Fruit fly (Drosophila melanogaster): ENCODE results near the gene CG9555.

Gene CG9555

dm6 chr2L:8958046-8958497 lies 33.5 kb upstream of the CG9555 start (continued):
- TF ChIP-seq Sp1 (GFP tag; optimal IDR thresholded peaks at IDR 0.05), result no peak

dm6 chr2L:8959001-8959461 lies 32.5 kb upstream of the CG9555 start, which contains the start of gene CG31886:
Gene CG31886 (minus strand): TSS chr2L:8959051.
- TF ChIP-seq Dif (GFP tag; optimal IDR thresholded peaks at IDR 0.05; ENCODE audit: partially characterized antibody) (no peak), Jra (GFP tag; optimal IDR thresholded peaks at IDR 0.05) (no peak), Abd-B (GFP tag; optimal IDR thresholded peaks at IDR 0.05) (no peak), Hr78 (GFP tag; optimal IDR thresholded peaks at IDR 0.05) (no peak), Myc (optimal IDR thresholded peaks at IDR 0.05) (no peak), jim (GFP tag; optimal IDR thresholded peaks at IDR 0.05) (no peak), Vsx2 (GFP tag; optimal IDR thresholded peaks at IDR 0.05; ENCODE audit: partially characterized antibody) (no peak), dmrt93B (GFP tag; optimal IDR thresholded peaks at IDR 0.05) (no peak), psq (GFP tag; optimal IDR thresholded peaks at IDR 0.05) (no peak), brk (GFP tag; optimal IDR thresholded peaks at IDR 0.05) (no peak), ey (GFP tag; optimal IDR thresholded peaks at IDR 0.05) (no peak), rgr (GFP tag; optimal IDR thresholded peaks at IDR 0.05) (no peak), dsf (GFP tag; optimal IDR thresholded peaks at IDR 0.05; ENCODE audit: borderline replicate concordance) (no peak), Hr83 (GFP tag; optimal IDR thresholded peaks at IDR 0.05; ENCODE audit: poor library complexity, severe bottlenecking) (no peak), fru (GFP tag; optimal IDR thresholded peaks at IDR 0.05) (no peak), foxo (GFP tag; optimal IDR thresholded peaks at IDR 0.05) (no peak), GATAd (GFP tag; optimal IDR thresholded peaks at IDR 0.05) (no peak)

dm6 chr2L:8962254-8962653 lies 29.3 kb upstream of the CG9555 start, which contains the start of the genes CG9525 and CG32985:
Gene CG9525 (minus strand): TSS chr2L:8962354.
Gene CG32985 (plus strand): TSS chr2L:8962533.
- TF ChIP-seq sage (GFP tag; optimal IDR thresholded peaks at IDR 0.05) (no peak), CG9705 (GFP tag; optimal IDR thresholded peaks at IDR 0.05) (no peak), tai (GFP tag; optimal IDR thresholded peaks at IDR 0.05) (no peak), Mio (GFP tag; optimal IDR thresholded peaks at IDR 0.05) (no peak), GATAd (GFP tag; optimal IDR thresholded peaks at IDR 0.05) (no peak), Myc (optimal IDR thresholded peaks at IDR 0.05) (no peak), usp (GFP tag; optimal IDR thresholded peaks at IDR 0.05) (no peak), Abd-B (GFP tag; optimal IDR thresholded peaks at IDR 0.05) (no peak), CG32264 (GFP tag; optimal IDR thresholded peaks at IDR 0.05) (no peak), Hnf4 (GFP tag; optimal IDR thresholded peaks at IDR 0.05) (no peak), OdsH (GFP tag; optimal IDR thresholded peaks at IDR 0.05) (no peak), Rel (GFP tag; optimal IDR thresholded peaks at IDR 0.05) (no peak), Rel (tag; optimal IDR thresholded peaks at IDR 0.05) (no peak), dmrt93B (GFP tag; optimal IDR thresholded peaks at IDR 0.05) (no peak), N (GFP tag; optimal IDR thresholded peaks at IDR 0.05) (no peak), psq (GFP tag; optimal IDR thresholded peaks at IDR 0.05) (no peak)

dm6 chr2L:8964657-8965056 lies 26.9 kb upstream of the CG9555 start, which contains the start of gene CG32984:
Gene CG32984 (plus strand): TSS chr2L:8964957.
- no peak for TF ChIP-seq N (GFP tag; optimal IDR thresholded peaks at IDR 0.05)
- no peak for TF ChIP-seq Hnf4 (GFP tag; optimal IDR thresholded peaks at IDR 0.05)
- no peak for TF ChIP-seq sage (GFP tag; optimal IDR thresholded peaks at IDR 0.05)
- TF ChIP-seq fru (GFP tag; optimal IDR thresholded peaks at IDR 0.05), result no peak
- no peak for TF ChIP-seq Rel (GFP tag; optimal IDR thresholded peaks at IDR 0.05)
- TF ChIP-seq Rel (tag; optimal IDR thresholded peaks at IDR 0.05), result no peak
- TF ChIP-seq br (GFP tag; optimal IDR thresholded peaks at IDR 0.05), result no peak
- no peak for TF ChIP-seq lola (GFP tag; optimal IDR thresholded peaks at IDR 0.05)

dm6 chr2L:8967235-8967634 lies 24.3 kb upstream of the CG9555 start, which contains the start of gene CG18088:
Gene CG18088 (plus strand): TSS chr2L:8967535.
- TF ChIP-seq Mio (GFP tag; optimal IDR thresholded peaks at IDR 0.05), result no peak
- TF ChIP-seq Myc (optimal IDR thresholded peaks at IDR 0.05), result no peak
- no peak for TF ChIP-seq tai (GFP tag; optimal IDR thresholded peaks at IDR 0.05)
- TF ChIP-seq CG32264 (GFP tag; optimal IDR thresholded peaks at IDR 0.05), result no peak

- TF ChIP-seq usp (GFP tag; optimal IDR thresholded peaks at IDR 0.05) (no peak), psq (GFP tag; optimal IDR thresholded peaks at IDR 0.05) (no peak), h (GFP tag; optimal IDR thresholded peaks at IDR 0.05) (no peak), sv (GFP tag; optimal IDR thresholded peaks at IDR 0.05) (no peak), ey (GFP tag; optimal IDR thresholded peaks at IDR 0.05) (no peak)
Measured at dm6 chr2L:8972905-8973304, 18.6 kb upstream of the CG9555 start.
